Worm (Caenorhabditis elegans): ENCODE results near the gene lec-2.
A peak's percentile ranks its signal among the peaks of the same experiment; 100 is the strongest.

lec-2 gene

DNA sequence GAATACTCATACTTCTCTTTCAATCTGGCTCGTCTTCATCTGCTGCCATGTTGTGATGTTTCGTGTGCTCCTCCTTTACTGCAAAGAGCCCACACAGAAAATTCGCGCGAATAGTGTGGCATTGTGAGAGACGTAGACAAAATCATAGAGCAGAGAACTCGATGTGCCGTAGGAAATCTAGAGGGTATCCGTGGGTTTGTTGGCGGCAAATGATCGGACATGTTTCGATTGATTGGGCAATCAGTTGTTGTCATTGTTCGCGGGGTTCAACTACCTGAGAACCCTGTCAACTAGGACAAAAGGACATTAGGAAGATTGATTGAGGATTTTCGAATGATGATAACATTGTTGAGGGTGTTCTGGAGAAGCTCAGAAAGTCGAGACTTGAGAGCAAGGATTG is 9.1 kb upstream of the lec-2 start:
- TF ChIP-seq mxl-3 (GFP tag; optimal IDR thresholded peaks at IDR 0.05) = no peak
- TF ChIP-seq daf-12 (tag; optimal IDR thresholded peaks at IDR 0.05) = no peak
- no peak for TF ChIP-seq hif-1 (tag; optimal IDR thresholded peaks at IDR 0.05)
- no peak for TF ChIP-seq hlh-30 (tag; optimal IDR thresholded peaks at IDR 0.05; ENCODE audit: insufficient read depth)
- TF ChIP-seq zfp-2 (tag; optimal IDR thresholded peaks at IDR 0.05) = no peak
- TF ChIP-seq unc-62 (GFP tag; optimal IDR thresholded peaks at IDR 0.05 in 1 of 2) = peak in 1 of 2 experiments; percentile 13
- TF ChIP-seq unc-62 (tag; optimal IDR thresholded peaks at IDR 0.05) = no peak
- peak; percentile 45 for TF ChIP-seq aha-1 (tag)
- no peak for TF ChIP-seq ama-1 (optimal IDR thresholded peaks at IDR 0.05)
- TF ChIP-seq nhr-11 (tag; optimal IDR thresholded peaks at IDR 0.05) = peak; percentile 25

DNA sequence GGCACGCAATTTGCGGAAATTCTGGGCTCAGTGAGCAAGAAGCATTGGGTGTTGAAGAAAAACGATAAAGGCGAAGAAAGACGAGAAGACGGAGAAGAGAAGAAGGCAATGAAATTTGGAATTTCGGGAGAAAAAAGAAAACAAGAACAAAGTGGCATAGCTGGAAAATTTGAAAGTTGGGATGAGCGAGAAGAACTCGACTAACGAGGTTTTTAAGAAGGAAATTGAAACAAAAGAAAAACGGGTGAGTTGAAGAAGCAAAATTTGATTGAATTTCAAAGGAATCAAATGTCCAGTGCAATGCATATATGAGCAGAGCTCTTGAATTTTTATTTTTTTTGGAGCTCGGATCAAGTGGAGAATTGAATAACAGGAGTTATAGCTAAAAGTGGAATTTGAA is 5.8 kb upstream of the lec-2 start:
- TF ChIP-seq unc-62 (GFP tag; optimal IDR thresholded peaks at IDR 0.05 in 1 of 2) (no peak), unc-62 (tag; optimal IDR thresholded peaks at IDR 0.05) (no peak), hlh-11 (tag; optimal IDR thresholded peaks at IDR 0.05) (no peak), hmg-1.1 (GFP tag; IDR thresholded peaks at IDR 0.05) (no peak), pqm-1 (tag; optimal IDR thresholded peaks at IDR 0.05) (no peak), nhr-77 (tag; optimal IDR thresholded peaks at IDR 0.05) (no peak), hif-1 (tag; optimal IDR thresholded peaks at IDR 0.05) (no peak), dmd-9 (GFP tag; IDR thresholded peaks at IDR 0.05) (no peak), zip-2 (tag; optimal IDR thresholded peaks at IDR 0.05) (no peak), tra-1 (GFP tag; IDR thresholded peaks at IDR 0.05) (no peak), ces-1 (GFP tag; optimal IDR thresholded peaks at IDR 0.05) (peak; percentile 9), fkh-10 (GFP tag; optimal IDR thresholded peaks at IDR 0.05) (peak; percentile 44), ceh-28 (tag; optimal IDR thresholded peaks at IDR 0.05) (no peak)

DNA sequence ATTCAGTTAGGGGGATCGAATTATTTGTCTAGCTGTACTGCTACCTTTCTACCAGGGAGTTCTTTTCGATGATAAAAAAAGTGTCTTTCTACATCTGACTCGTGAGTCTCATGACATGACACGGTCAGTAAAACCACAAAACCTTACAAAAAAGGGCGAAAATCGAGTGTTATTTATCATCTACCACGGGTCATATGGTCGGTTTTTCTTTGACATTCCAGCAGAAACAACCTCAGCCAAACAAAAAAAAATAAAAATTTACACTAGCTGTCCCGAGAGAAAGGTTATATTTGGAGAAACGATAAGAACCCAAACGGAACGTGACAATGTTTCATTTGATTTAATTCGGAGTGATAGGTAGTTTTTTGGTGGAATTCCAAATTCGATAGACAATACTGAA is 3.7 kb upstream of the lec-2 start:
- TF ChIP-seq nhr-102 (tag; optimal IDR thresholded peaks at IDR 0.05) (no peak), vab-7 (GFP tag; IDR thresholded peaks at IDR 0.05) (no peak), dve-1 (tag; optimal IDR thresholded peaks at IDR 0.05; ENCODE audit: insufficient read depth) (peak; percentile 18), ceh-20 (GFP tag; IDR thresholded peaks at IDR 0.05) (peak; percentile 56; the same call in 1 of the 2 replicates), hlh-30 (tag; optimal IDR thresholded peaks at IDR 0.05; ENCODE audit: insufficient read depth) (peak; percentile 85), lin-15B (tag; optimal IDR thresholded peaks at IDR 0.05) (no peak), cey-2 (tag; optimal IDR thresholded peaks at IDR 0.05; ENCODE audit: borderline replicate concordance, insufficient read depth) (peak; percentile 54), dmd-6 (GFP tag; IDR thresholded peaks at IDR 0.05) (peak; percentile 62), aha-1 (tag) (no peak), nhr-28 (tag; optimal IDR thresholded peaks at IDR 0.05) (peak; percentile 72), tra-1 (GFP tag; IDR thresholded peaks at IDR 0.05) (peak; percentile 52; the same call in 1 of the 2 replicates), ztf-11 (tag; optimal IDR thresholded peaks at IDR 0.05) (no peak), mdl-1 (tag; optimal IDR thresholded peaks at IDR 0.05) (peak in 1 of 2 experiments; percentile 7)

DNA sequence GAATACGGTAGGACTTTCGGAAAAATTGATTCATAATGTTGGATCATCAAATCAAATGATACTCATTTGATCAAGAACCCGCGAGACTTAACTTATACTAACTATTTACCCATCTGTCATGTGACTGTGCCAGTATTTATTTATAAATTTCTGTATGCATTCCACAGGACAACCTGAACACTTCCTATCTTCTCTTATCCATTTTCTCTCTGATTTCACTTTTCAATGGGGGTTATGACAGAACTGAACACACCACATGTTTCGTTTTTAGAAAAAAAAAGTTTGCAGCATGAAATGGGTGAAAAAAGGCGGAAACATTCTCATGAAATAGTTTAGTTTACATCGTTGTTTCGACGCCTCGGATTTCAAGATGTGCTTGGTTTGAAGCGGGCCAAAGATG is 1.5 kb upstream of the lec-2 start:
- TF ChIP-seq zfp-2 (tag; optimal IDR thresholded peaks at IDR 0.05) (no peak), Y5F2A.4 (GFP tag; optimal IDR thresholded peaks at IDR 0.05) (no peak), ZK546.5 (tag; optimal IDR thresholded peaks at IDR 0.05) (no peak), hlh-30 (tag; optimal IDR thresholded peaks at IDR 0.05; ENCODE audit: insufficient read depth) (peak; percentile 20), lir-3 (tag; optimal IDR thresholded peaks at IDR 0.05) (no peak), ceh-32 (tag; optimal IDR thresholded peaks at IDR 0.05; ENCODE audit: poor library complexity) (no peak), nhr-10 (tag; optimal IDR thresholded peaks at IDR 0.05) (no peak), nhr-25 (tag; optimal IDR thresholded peaks at IDR 0.05; ENCODE audit: borderline replicate concordance, insufficient read depth) (no peak), F26F4.8 (GFP tag; conservative IDR thresholded peaks at IDR 0.05) (no peak), dmd-6 (GFP tag; IDR thresholded peaks at IDR 0.05) (peak; percentile 24; the same call in 1 of the 2 replicates), tra-1 (GFP tag; IDR thresholded peaks at IDR 0.05) (0 out of 2 replicates have a peak, but pooled peaks have one; percentile 25), hmg-1.1 (GFP tag; IDR thresholded peaks at IDR 0.05) (no peak), mxl-3 (GFP tag; optimal IDR thresholded peaks at IDR 0.05) (peak; percentile 15), unc-62 (GFP tag; optimal IDR thresholded peaks at IDR 0.05 in 1 of 2) (peak in 1 of 2 experiments; percentile 71), unc-62 (tag; optimal IDR thresholded peaks at IDR 0.05) (no peak), Y75B8A.6 (GFP tag; IDR thresholded peaks at IDR 0.05) (no peak), dmd-8 (GFP tag; IDR thresholded peaks at IDR 0.05) (no peak), aha-1 (tag) (peak; percentile 54), ces-1 (GFP tag; optimal IDR thresholded peaks at IDR 0.05) (no peak)
